Worm (Caenorhabditis elegans) whole organism, L4 larva: Measurements from ENCODE around the gene smg-6.
A peak's percentile ranks its signal among the peaks of the same experiment; 100 is the strongest.

Source experiments
- F37D6.2 ChIP-seq: sonication (generic microtip); optimal IDR thresholded peaks from 2 replicates; lab custom pipeline; 2016; ENCODE audit warnings: mild to moderate bottlenecking, missing genetic modification characterization, missing compliant biosample characterization
- F49E8.2 ChIP-seq: sonication (generic microtip); optimal IDR thresholded peaks from 2 replicates; lab custom pipeline; 2016; ENCODE audit warnings: missing compliant biosample characterization, mild to moderate bottlenecking, missing genetic modification characterization, borderline replicate concordance
- T26A8.4 ChIP-seq: fragments of 200-800 bp; sonication (Bioruptor generic); IDR thresholded peaks from 2 replicates; pipeline ENCODE4 v1.3.6; 2022; ENCODE audit warnings: missing genetic modification characterization, missing compliant biosample characterization
- Y105C5A.15 ChIP-seq: fragments of 200-800 bp; sonication (Bioruptor generic); IDR thresholded peaks from 2 replicates; pipeline ENCODE4 v1.3.6; 2022; ENCODE audit warnings: missing genetic modification characterization, missing compliant biosample characterization
- Y48G9A.11 ChIP-seq: fragments of 200-800 bp; sonication (Bioruptor generic); IDR thresholded peaks from 2 replicates; pipeline ENCODE4 v1.3.6; 2022; ENCODE audit warnings: missing genetic modification reagents, missing genetic modification characterization, missing compliant biosample characterization
- Y5F2A.4 ChIP-seq: fragments of 200-800 bp; sonication (Bioruptor generic); optimal IDR thresholded peaks from 2 replicates; lab custom pipeline; 2018; ENCODE audit warnings: mild to moderate bottlenecking, missing genetic modification characterization, missing compliant biosample characterization
- ZK337.2 ChIP-seq: fragments of 200-800 bp; sonication (Bioruptor generic); IDR thresholded peaks from 2 replicates; pipeline ENCODE4 v1.3.6; 2022; ENCODE audit warnings: missing genetic modification reagents, missing genetic modification characterization, missing compliant biosample characterization
- ZK546.5 ChIP-seq, 2 experiments: sonication (generic microtip); optimal IDR thresholded peaks; 2 replicates each; lab custom pipeline; 2017; ENCODE audit warnings: missing biosample characterization in 2 of 2, missing genetic modification characterization in 2 of 2
- ama-1 ChIP-seq: fragments of 150-350 bp; optimal IDR thresholded peaks from 2 replicates; lab custom pipeline; 2014; ENCODE audit warnings: inconsistent platforms, mixed read lengths
- daf-12 ChIP-seq: fragments of 150-350 bp; optimal IDR thresholded peaks from 2 replicates; lab custom pipeline; 2014; ENCODE audit warnings: missing biosample characterization, missing genetic modification reagents, missing genetic modification characterization
- daf-16 ChIP-seq, 3 experiments: sonication (generic microtip); optimal IDR thresholded peaks; 2 replicates each; lab custom pipeline; 2016 to 2017; ENCODE audit warnings: missing genetic modification characterization in 3 of 3, missing genetic modification reagents in 3 of 3, mild to moderate bottlenecking in 2 of 3, missing compliant biosample characterization in 2 of 3, missing biosample characterization in 1 of 3, moderate library complexity in 1 of 3
- daf-8 ChIP-seq: fragments of 200-800 bp; sonication (Bioruptor generic); IDR thresholded peaks from 2 replicates; pipeline ENCODE4 v1.3.6; 2022; ENCODE audit warnings: missing genetic modification characterization, missing compliant biosample characterization
- dmd-6 ChIP-seq: fragments of 200-800 bp; sonication (Bioruptor generic); IDR thresholded peaks from 2 replicates; pipeline ENCODE4 v1.3.6; 2022; ENCODE audit warnings: missing genetic modification reagents, missing genetic modification characterization, missing compliant biosample characterization
- dve-1 ChIP-seq: sonication (generic microtip); optimal IDR thresholded peaks from 2 replicates; lab custom pipeline; 2017; ENCODE audit warnings: antibody characterized with exemption, mild to moderate bottlenecking, missing genetic modification characterization, missing compliant biosample characterization; ENCODE audit not compliant: insufficient read depth
- hif-1 ChIP-seq, 2 experiments: sonication (generic microtip); optimal IDR thresholded peaks; 2 replicates each; lab custom pipeline; 2016 to 2017; ENCODE audit warnings: missing compliant biosample characterization in 2 of 2, missing genetic modification characterization in 2 of 2, missing genetic modification reagents in 2 of 2, missing genotype in 2 of 2, mild to moderate bottlenecking in 1 of 2
- hlh-11 ChIP-seq: fragments of 200-800 bp; sonication (Bioruptor generic); optimal IDR thresholded peaks from 2 replicates; lab custom pipeline; 2018; ENCODE audit warnings: mild to moderate bottlenecking, missing genetic modification characterization, missing compliant biosample characterization
- lim-7 ChIP-seq: fragments of 200-800 bp; sonication (Bioruptor generic); IDR thresholded peaks from 2 replicates; pipeline ENCODE4 v1.3.6; 2022; ENCODE audit warnings: missing genetic modification characterization, missing compliant biosample characterization
- lin-13 ChIP-seq: fragments of 150-350 bp; optimal IDR thresholded peaks from 2 replicates; lab custom pipeline; 2014; ENCODE audit warnings: missing biosample characterization, missing genetic modification reagents, missing genetic modification characterization
- lin-38 ChIP-seq: fragments of 200-800 bp; sonication (Bioruptor generic); IDR thresholded peaks from 2 replicates; pipeline ENCODE4 v1.3.6; 2022; ENCODE audit warnings: missing genetic modification reagents, missing genetic modification characterization, missing compliant biosample characterization
- lsy-2 ChIP-seq, 2 experiments: fragments of 150-350 bp in 1 of 2; sonication (generic microtip) in 1 of 2; optimal IDR thresholded peaks; 2 replicates each; lab custom pipeline; 2014 to 2017; ENCODE audit warnings: missing biosample characterization in 2 of 2, missing genetic modification characterization in 2 of 2
- madf-5 ChIP-seq, 2 experiments: fragments of 200-800 bp; sonication (Bioruptor generic); IDR thresholded peaks; 2 replicates each; pipeline ENCODE4 v1.3.6; 2022; ENCODE audit warnings: missing compliant biosample characterization in 2 of 2, missing genetic modification characterization in 2 of 2
- mdl-1 ChIP-seq, 2 experiments: fragments of 150-350 bp in 1 of 2; sonication (generic microtip) in 1 of 2; optimal IDR thresholded peaks; 2 replicates each; lab custom pipeline; 2014 to 2017; ENCODE audit warnings: missing biosample characterization in 2 of 2, missing genetic modification characterization in 2 of 2
- mes-2 ChIP-seq: sonication (generic microtip); optimal IDR thresholded peaks from 2 replicates; lab custom pipeline; 2016; ENCODE audit warnings: missing genotype, mild to moderate bottlenecking, missing genetic modification characterization, missing compliant biosample characterization; ENCODE audit not compliant: poor library complexity, severe bottlenecking
- mxl-3 ChIP-seq: fragments of 200-800 bp; sonication (Bioruptor generic); optimal IDR thresholded peaks from 2 replicates; lab custom pipeline; 2018; ENCODE audit warnings: mild to moderate bottlenecking, missing genetic modification characterization, missing compliant biosample characterization
- nhr-102 ChIP-seq: sonication (generic microtip); optimal IDR thresholded peaks from 2 replicates; lab custom pipeline; 2016; ENCODE audit warnings: mild to moderate bottlenecking, missing genetic modification characterization, moderate library complexity, missing compliant biosample characterization
- nhr-111 ChIP-seq: fragments of 200-800 bp; sonication (Bioruptor generic); optimal IDR thresholded peaks from 2 replicates; lab custom pipeline; 2018; ENCODE audit warnings: mild to moderate bottlenecking, missing genetic modification characterization, missing compliant biosample characterization
- nhr-28 ChIP-seq: fragments of 150-350 bp; optimal IDR thresholded peaks from 2 replicates; lab custom pipeline; 2014; ENCODE audit warnings: missing biosample characterization, missing genetic modification characterization
- nhr-41 ChIP-seq: fragments of 200-800 bp; sonication (Bioruptor generic); IDR thresholded peaks from 2 replicates; pipeline ENCODE4 v1.3.6; 2022; ENCODE audit warnings: missing genetic modification reagents, missing genetic modification characterization, missing compliant biosample characterization
- nhr-48 ChIP-seq: sonication (generic microtip); optimal IDR thresholded peaks from 2 replicates; lab custom pipeline; 2016; ENCODE audit warnings: mild to moderate bottlenecking, missing genetic modification characterization, missing compliant biosample characterization
- nhr-6 ChIP-seq: fragments of 150-350 bp; optimal IDR thresholded peaks from 2 replicates; lab custom pipeline; 2014; ENCODE audit warnings: missing biosample characterization, missing genetic modification characterization
- nhr-77 ChIP-seq: fragments of 150-350 bp; optimal IDR thresholded peaks from 2 replicates; lab custom pipeline; 2014; ENCODE audit warnings: missing biosample characterization, missing genetic modification characterization
- pha-4 ChIP-seq, 2 experiments: fragments of 150-350 bp in 1 of 2; fragments of 200-800 bp in 1 of 2; sonication (Bioruptor generic) in 1 of 2; IDR thresholded peaks in 1 of 2; optimal IDR thresholded peaks in 1 of 2; 2 replicates each; pipeline versions ENCODE4 v1.3.6 to Lab custom; 2014 to 2022; ENCODE audit warnings: missing genetic modification characterization in 2 of 2, missing genetic modification reagents in 2 of 2, missing biosample characterization in 1 of 2, missing compliant biosample characterization in 1 of 2
- php-3 ChIP-seq: fragments of 200-800 bp; sonication (Bioruptor generic); IDR thresholded peaks from 2 replicates; pipeline ENCODE4 v1.3.6; 2022; ENCODE audit warnings: missing genetic modification reagents, missing genetic modification characterization, missing compliant biosample characterization
- pqm-1 ChIP-seq: sonication (generic microtip); optimal IDR thresholded peaks from 2 replicates; lab custom pipeline; 2017; ENCODE audit warnings: missing biosample characterization, missing genetic modification characterization
- rbr-2 ChIP-seq: sonication (generic microtip); optimal IDR thresholded peaks from 2 replicates; lab custom pipeline; 2016; ENCODE audit warnings: missing genotype, missing genetic modification characterization, missing compliant biosample characterization
- saeg-2 ChIP-seq: fragments of 200-800 bp; sonication (Bioruptor generic); IDR thresholded peaks from 2 replicates; pipeline ENCODE4 v1.3.6; 2022; ENCODE audit warnings: missing genetic modification reagents, missing genetic modification characterization, missing compliant biosample characterization
- sdz-12 ChIP-seq: fragments of 200-800 bp; sonication (Bioruptor generic); optimal IDR thresholded peaks from 2 replicates; lab custom pipeline; 2018; ENCODE audit warnings: mild to moderate bottlenecking, missing genetic modification characterization, missing compliant biosample characterization
- set-16 ChIP-seq: fragments of 200-800 bp; sonication (Bioruptor generic); IDR thresholded peaks from 2 replicates; pipeline ENCODE4 v1.3.6; 2022; ENCODE audit warnings: missing genetic modification reagents, missing genetic modification characterization, missing compliant biosample characterization
- skn-1 ChIP-seq: fragments of 150-350 bp; optimal IDR thresholded peaks from 2 replicates; lab custom pipeline; 2014; ENCODE audit warnings: missing biosample characterization, missing genetic modification characterization
- tra-1 ChIP-seq: fragments of 200-800 bp; sonication (Bioruptor generic); IDR thresholded peaks from 2 replicates; pipeline ENCODE4 v1.3.6; 2022; ENCODE audit warnings: missing genetic modification reagents, missing genetic modification characterization, missing compliant biosample characterization
- unc-130 ChIP-seq: sonication (generic microtip); optimal IDR thresholded peaks from 2 replicates; lab custom pipeline; 2016; ENCODE audit warnings: missing genetic modification reagents, missing genetic modification characterization, missing compliant biosample characterization

Gene smg-6

ce11 chrIII:2507938-2508337, 34.3 kb downstream of the smg-6 start, which contains the start of gene Y54F10AM.8:
Y54F10AM.8 (minus strand) TSS chrIII:2507972.
- TF ChIP-seq nhr-48 (no peak), madf-5 (GFP tag; IDR thresholded peaks at IDR 0.05; lab: Robert Waterston, UW) (no peak), nhr-41 (GFP tag; lab: Robert Waterston, UW) (no peak), hlh-11 (tag; lab: Kevin White, UChicago) (peak; percentile 66), daf-16 (GFP tag; optimal IDR thresholded peaks at IDR 0.05; lab: Kevin White, UChicago) (no peak), daf-16 (tag; optimal IDR thresholded peaks at IDR 0.05; lab: Kevin White, UChicago) (peak; percentile 54), nhr-6 (tag; lab: Kevin White, UChicago) (no peak), dve-1 (peak; percentile 47), nhr-77 (tag; lab: Kevin White, UChicago) (peak; percentile 39), Y48G9A.11 (no peak), T26A8.4 (no peak), ama-1 (lab: Kevin White, UChicago) (no peak), tra-1 (peak; percentile 37; the same call in 1 of the 2 replicates), hif-1 (tag; optimal IDR thresholded peaks at IDR 0.05; lab: Kevin White, UChicago) (no peak), php-3 (GFP tag; lab: Robert Waterston, UW) (0 out of 2 replicates have a peak, but pooled peaks have one; percentile 48), dmd-6 (peak; percentile 84), saeg-2 (GFP tag; lab: Robert Waterston, UW) (no peak), daf-8 (GFP tag; lab: Robert Waterston, UW) (no peak), sdz-12 (GFP tag; lab: Kevin White, UChicago) (no peak), rbr-2 (tag; lab: Kevin White, UChicago) (no peak), mxl-3 (GFP tag; lab: Kevin White, UChicago) (peak; percentile 50), unc-130 (GFP tag; lab: Kevin White, UChicago) (no peak), nhr-28 (tag; lab: Kevin White, UChicago) (peak; percentile 89), Y105C5A.15 (GFP tag; lab: Robert Waterston, UW) (no peak), F37D6.2 (no peak), nhr-111 (GFP tag; lab: Kevin White, UChicago) (no peak), daf-12 (tag; lab: Kevin White, UChicago) (no peak), pha-4 (GFP tag; IDR thresholded peaks at IDR 0.05; lab: Robert Waterston, UW) (no peak), pha-4 (tag; optimal IDR thresholded peaks at IDR 0.05; lab: Kevin White, UChicago) (no peak), lin-38 (GFP tag; lab: Robert Waterston, UW) (no peak), ZK546.5 (tag; optimal IDR thresholded peaks at IDR 0.05; lab: Kevin White, UChicago) (no peak), mes-2 (no peak), lsy-2 (tag; optimal IDR thresholded peaks at IDR 0.05; lab: Kevin White, UChicago) (no peak), set-16 (GFP tag; lab: Robert Waterston, UW) (no peak), Y5F2A.4 (no peak), lin-13 (GFP tag; lab: Kevin White, UChicago) (no peak), ZK337.2 (GFP tag; lab: Robert Waterston, UW) (no peak), pqm-1 (tag; lab: Kevin White, UChicago) (peak; percentile 97), F49E8.2 (tag; lab: Kevin White, UChicago) (no peak), nhr-102 (tag; lab: Kevin White, UChicago) (no peak), mdl-1 (tag; optimal IDR thresholded peaks at IDR 0.05; lab: Kevin White, UChicago) (peak in 1 of 2 experiments; percentile 35), lim-7 (GFP tag; lab: Robert Waterston, UW) (no peak), skn-1 (tag; lab: Kevin White, UChicago) (no peak)
